Fruit fly (Drosophila melanogaster): ENCODE results near the gene mRpS30.

dm6 chrX:15748945-15749344 is 36.9 kb upstream of the mRpS30 start, which contains the start of gene Mvd:
- no peak for TF ChIP-seq h (optimal IDR thresholded peaks at IDR 0.05)
- no peak for TF ChIP-seq ttk (optimal IDR thresholded peaks at IDR 0.05)
- no peak for TF ChIP-seq psq (optimal IDR thresholded peaks at IDR 0.05)
- no peak for TF ChIP-seq Myc (optimal IDR thresholded peaks at IDR 0.05)
